Worm (Caenorhabditis elegans) whole organism, mixed stage, embryonic: Measurements from ENCODE around the gene asb-1.

Experiments used
- elt-1 ChIP-seq: sonication (generic microtip); optimal IDR thresholded peaks from 2 replicates; lab custom pipeline; 2017; ENCODE audit warnings: missing genetic modification characterization, mild to moderate bottlenecking, missing compliant biosample characterization, antibody characterized with exemption, moderate library complexity, borderline replicate concordance; ENCODE audit not compliant: insufficient read depth
- elt-3 ChIP-seq: fragments of 150-350 bp; optimal IDR thresholded peaks from 2 replicates; lab custom pipeline; 2014; ENCODE audit warnings: missing biosample characterization, missing genetic modification characterization
- ham-2 ChIP-seq: fragments of 200-800 bp; sonication (Bioruptor generic); optimal IDR thresholded peaks from 2 replicates; lab custom pipeline; 2018; ENCODE audit warnings: mild to moderate bottlenecking, missing genetic modification characterization, missing compliant biosample characterization
- mab-5 ChIP-seq: fragments of 150-350 bp; optimal IDR thresholded peaks from 2 replicates; lab custom pipeline; 2014; ENCODE audit warnings: missing biosample characterization, missing genetic modification characterization
- nhr-12 ChIP-seq: fragments of 150-350 bp; optimal IDR thresholded peaks from 2 replicates; lab custom pipeline; 2014; ENCODE audit warnings: missing biosample characterization, missing genetic modification characterization
- nhr-2 ChIP-seq: fragments of 150-350 bp; optimal IDR thresholded peaks from 2 replicates; lab custom pipeline; 2014; ENCODE audit warnings: missing biosample characterization, missing genetic modification characterization
- nhr-237 ChIP-seq: fragments of 150-350 bp; optimal IDR thresholded peaks from 2 replicates; lab custom pipeline; 2014; ENCODE audit warnings: missing biosample characterization, missing genetic modification characterization
- nhr-28 ChIP-seq: fragments of 150-350 bp; optimal IDR thresholded peaks from 2 replicates; lab custom pipeline; 2014; ENCODE audit warnings: missing biosample characterization, missing genetic modification characterization
- pha-4 ChIP-seq: fragments of 150-350 bp; optimal IDR thresholded peaks from 2 replicates; lab custom pipeline; 2018; ENCODE audit warnings: missing biosample characterization, missing genetic modification reagents, missing genetic modification characterization
- snpc-4 ChIP-seq: fragments of 150-350 bp; optimal IDR thresholded peaks from 2 replicates; lab custom pipeline; 2014; ENCODE audit warnings: missing biosample characterization, missing genetic modification characterization
- sptf-1 ChIP-seq: sonication (generic microtip); optimal IDR thresholded peaks from 2 replicates; lab custom pipeline; 2017; ENCODE audit warnings: mild to moderate bottlenecking, missing genetic modification characterization, moderate library complexity, missing compliant biosample characterization
- unc-62 ChIP-seq: fragments of 150-350 bp; optimal IDR thresholded peaks from 2 replicates; lab custom pipeline; 2014; ENCODE audit warnings: missing biosample characterization, missing genetic modification reagents, missing genetic modification characterization

DNA sequence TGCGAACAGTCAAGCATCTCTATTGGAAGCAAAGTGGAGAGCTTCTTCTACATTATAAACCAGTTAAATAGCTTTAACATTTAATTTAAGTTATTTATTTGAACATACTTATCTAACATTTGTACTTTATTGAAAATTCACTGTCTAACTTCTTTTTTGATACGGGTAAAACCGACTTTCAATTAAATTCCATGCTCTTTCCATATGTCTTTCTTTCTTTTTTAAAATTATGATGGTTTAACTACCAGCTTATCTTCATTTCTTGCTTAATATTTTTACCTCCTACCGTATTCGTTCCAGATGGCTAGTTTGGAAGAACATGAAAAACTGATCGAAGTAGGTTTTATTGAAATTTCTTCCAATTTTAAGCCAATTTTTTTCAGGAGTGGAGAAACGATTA lies 14.1 kb downstream of the asb-1 start, which contains the start of gene F35G12.12:
- no peak for TF ChIP-seq unc-62 (GFP tag; lab: Kevin White, UChicago)
- no peak for TF ChIP-seq snpc-4 (tag; lab: Kevin White, UChicago)
- TF ChIP-seq nhr-28 (tag; lab: Kevin White, UChicago) = no peak
- TF ChIP-seq sptf-1 (tag; lab: Kevin White, UChicago) = no peak
- TF ChIP-seq nhr-2 (tag; lab: Kevin White, UChicago) = no peak
- no peak for TF ChIP-seq mab-5
- TF ChIP-seq ham-2 (GFP tag; lab: Kevin White, UChicago) = no peak
- no peak for TF ChIP-seq elt-1
- TF ChIP-seq elt-3 (tag; lab: Kevin White, UChicago) = no peak
- TF ChIP-seq nhr-12 (tag; lab: Kevin White, UChicago) = no peak
- no peak for TF ChIP-seq nhr-237 (tag; lab: Kevin White, UChicago)
- TF ChIP-seq pha-4 (tag; lab: Kevin White, UChicago) = no peak
